Worm (Caenorhabditis elegans) whole organism, midembryonic: ENCODE results near the gene ZK1248.19.

Experiments
- T22C8.4 ChIP-seq: fragments of 200-800 bp; sonication (Bioruptor generic); IDR thresholded peaks from 2 replicates; pipeline ENCODE4 v1.3.6; 2022; ENCODE audit warnings: missing genetic modification characterization, missing compliant biosample characterization
- cog-1 ChIP-seq: sonication (generic microtip); optimal IDR thresholded peaks from 2 replicates; lab custom pipeline; 2016; ENCODE audit warnings: missing genetic modification characterization, missing compliant biosample characterization
- flt-1 ChIP-seq: fragments of 200-800 bp; sonication (Bioruptor generic); IDR thresholded peaks from 2 replicates; pipeline ENCODE4 v1.3.6; 2022; ENCODE audit warnings: missing genetic modification characterization, missing compliant biosample characterization
- klf-2 ChIP-seq: fragments of 200-800 bp; sonication (Bioruptor generic); conservative IDR thresholded peaks from 2 replicates; pipeline ENCODE4 v1.3.6; 2022; ENCODE audit warnings: missing genetic modification reagents, missing genetic modification characterization, missing compliant biosample characterization
- med-1 ChIP-seq: sonication (generic microtip); optimal IDR thresholded peaks from 2 replicates; lab custom pipeline; 2017; ENCODE audit warnings: missing genetic modification characterization, mild to moderate bottlenecking, missing compliant biosample characterization, antibody characterized with exemption, missing genetic modification reagents; ENCODE audit not compliant: insufficient read depth
- tab-1 ChIP-seq: fragments of 200-800 bp; sonication (Bioruptor generic); IDR thresholded peaks from 2 replicates; pipeline ENCODE4 v1.3.6; 2022; ENCODE audit warnings: missing genetic modification characterization, missing compliant biosample characterization
- ztf-23 ChIP-seq: fragments of 200-800 bp; sonication (Bioruptor generic); IDR thresholded peaks from 2 replicates; pipeline ENCODE4 v1.3.6; 2022; ENCODE audit warnings: missing genetic modification reagents, missing genetic modification characterization, missing compliant biosample characterization
- ztf-29 ChIP-seq: fragments of 200-800 bp; sonication (Bioruptor generic); IDR thresholded peaks from 2 replicates; pipeline ENCODE4 v1.3.6; 2022; ENCODE audit warnings: missing genetic modification reagents, missing genetic modification characterization, missing compliant biosample characterization

DNA sequence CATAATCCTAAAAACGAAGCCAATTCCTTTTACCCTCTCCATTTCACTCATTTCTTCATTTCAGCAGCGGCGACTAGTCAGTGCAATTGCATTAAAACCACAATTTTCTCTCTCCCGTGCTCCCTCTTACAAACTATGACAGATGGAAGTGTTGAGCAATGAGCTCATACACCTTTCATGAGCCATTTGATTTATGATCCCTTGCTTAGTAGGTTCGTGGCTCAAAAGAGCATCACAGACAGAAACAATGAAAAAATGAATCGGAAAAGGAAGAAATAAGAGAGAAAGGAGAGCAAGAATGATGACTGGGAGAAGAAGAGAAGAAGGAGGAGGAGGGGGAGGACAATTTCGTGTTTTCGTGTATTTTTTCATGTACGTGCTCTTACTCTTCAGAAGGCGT, 32.3 kb upstream of the ZK1248.19 start:
- no peak for TF ChIP-seq flt-1 (GFP tag; lab: Robert Waterston, UW)
- TF ChIP-seq ztf-23 (GFP tag; lab: Robert Waterston, UW) = no peak
- TF ChIP-seq klf-2 (GFP tag; lab: Robert Waterston, UW) = no peak
- no peak for TF ChIP-seq T22C8.4 (GFP tag; lab: Robert Waterston, UW)
- no peak for TF ChIP-seq cog-1
- TF ChIP-seq ztf-29 (GFP tag; lab: Robert Waterston, UW) = no peak
- TF ChIP-seq med-1 (GFP tag; lab: Kevin White, UChicago) = no peak
- TF ChIP-seq tab-1 (GFP tag; lab: Robert Waterston, UW) = no peak
